Worm (Caenorhabditis elegans): Measurements from ENCODE around the gene R10E4.6.
A peak's percentile ranks its signal among the peaks of the same experiment; 100 is the strongest.

Gene R10E4.6

DNA sequence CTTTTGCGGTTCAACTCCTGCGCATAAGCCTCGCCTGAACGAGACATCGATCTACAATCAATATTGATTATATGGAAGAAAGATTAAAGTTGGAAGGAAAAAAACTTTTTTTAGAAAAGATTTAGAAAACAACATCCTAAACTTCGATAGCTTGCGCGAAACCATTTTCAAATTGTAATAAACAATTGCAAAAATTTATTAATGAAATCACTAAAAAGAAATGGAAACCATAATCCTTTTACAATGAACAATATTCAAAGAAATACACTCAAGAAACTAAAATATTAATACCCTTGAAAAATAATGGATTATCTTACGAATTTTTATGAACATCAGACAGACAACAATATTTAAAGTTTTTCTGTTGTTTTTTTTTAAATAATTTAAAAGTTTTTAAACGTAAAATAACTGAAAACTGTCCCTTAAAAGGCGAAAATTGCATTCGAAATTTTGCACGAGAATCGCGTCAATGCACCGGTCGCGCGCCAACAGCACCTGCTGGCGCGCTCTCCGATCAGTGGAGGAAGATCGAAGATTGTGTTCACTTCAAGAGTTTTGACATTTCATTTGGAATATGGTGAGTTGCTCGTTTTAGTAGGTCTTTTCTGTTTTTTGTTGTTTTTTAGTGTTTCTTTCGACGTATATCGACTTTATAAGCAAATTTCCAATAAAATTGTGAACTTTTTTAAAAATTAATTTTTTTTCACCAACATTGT lies 23.8 kb upstream of the R10E4.6 start, which contains the start of the genes sftb-1 and R10E4.1 (continued):
- TF ChIP-seq F23B12.7 (tag; optimal IDR thresholded peaks at IDR 0.05; ENCODE audit: insufficient read depth) (peak; percentile 27), xnd-1 (tag; optimal IDR thresholded peaks at IDR 0.05) (no peak), somi-1 (GFP tag; optimal IDR thresholded peaks at IDR 0.05) (no peak), hlh-26 (GFP tag; conservative IDR thresholded peaks at IDR 0.05) (no peak), ztf-28 (GFP tag; IDR thresholded peaks at IDR 0.05) (no peak), F22D6.2 (tag; optimal IDR thresholded peaks at IDR 0.05) (no peak), ceh-58 (GFP tag; IDR thresholded peaks at IDR 0.05) (no peak), ccch-3 (GFP tag; optimal IDR thresholded peaks at IDR 0.05) (no peak), egl-18 (GFP tag; IDR thresholded peaks at IDR 0.05) (no peak), T07F8.4 (tag; optimal IDR thresholded peaks at IDR 0.05) (no peak), K12H6.12 (tag; optimal IDR thresholded peaks at IDR 0.05) (no peak), Y53G8AR.9 (GFP tag; conservative IDR thresholded peaks at IDR 0.05) (no peak), athp-1 (tag; optimal IDR thresholded peaks at IDR 0.05) (no peak), attf-5 (GFP tag; optimal IDR thresholded peaks at IDR 0.05) (peak; percentile 36), Y95B8A.8 (GFP tag; IDR thresholded peaks at IDR 0.05) (no peak), mxl-1 (tag; optimal IDR thresholded peaks at IDR 0.05) (no peak), B0336.3 (GFP tag; IDR thresholded peaks at IDR 0.05) (peak; percentile 41; the same call in 1 of the 2 replicates), unc-62 (GFP tag; optimal IDR thresholded peaks at IDR 0.05) (no peak), nhr-90 (tag; optimal IDR thresholded peaks at IDR 0.05) (no peak), pha-4 (tag; optimal IDR thresholded peaks at IDR 0.05) (no peak), mcd-1 (GFP tag; IDR thresholded peaks at IDR 0.05) (peak; percentile 75), Y53F4B.3 (GFP tag; IDR thresholded peaks at IDR 0.05) (no peak), ets-4 (GFP tag; optimal IDR thresholded peaks at IDR 0.05) (no peak), mel-28 (tag; optimal IDR thresholded peaks at IDR 0.05; ENCODE audit: borderline replicate concordance) (no peak), lsy-27 (tag; optimal IDR thresholded peaks at IDR 0.05; ENCODE audit: borderline replicate concordance, insufficient read depth) (peak; percentile 5), hrde-1 (tag; optimal IDR thresholded peaks at IDR 0.05; ENCODE audit: borderline replicate concordance) (no peak), ZK185.1 (tag; optimal IDR thresholded peaks at IDR 0.05; ENCODE audit: poor library complexity, severe bottlenecking) (no peak), madf-6 (GFP tag; IDR thresholded peaks at IDR 0.05) (peak; percentile 63), ztf-3 (GFP tag; optimal IDR thresholded peaks at IDR 0.05) (no peak), rpc-1 (optimal IDR thresholded peaks at IDR 0.05) (no peak), rpc-1 (tag; optimal IDR thresholded peaks at IDR 0.05) (no peak), Y67H2A.10 (GFP tag; conservative IDR thresholded peaks at IDR 0.05) (no peak), snpc-4 (GFP tag; optimal IDR thresholded peaks at IDR 0.05) (peak; percentile 14), snpc-4 (tag; optimal IDR thresholded peaks at IDR 0.05) (peak in 3 of 4 experiments; percentile 24 to 40 (median 37)), akir-1 (GFP tag; optimal IDR thresholded peaks at IDR 0.05) (no peak), lin-26 (GFP tag; IDR thresholded peaks at IDR 0.05) (no peak), atf-7 (tag; optimal IDR thresholded peaks at IDR 0.05) (no peak), C17E4.6 (GFP tag; IDR thresholded peaks at IDR 0.05) (no peak), snpc-3.4 (tag; optimal IDR thresholded peaks at IDR 0.05) (no peak), sptf-2 (GFP tag; optimal IDR thresholded peaks at IDR 0.05) (no peak), egl-44 (GFP tag; IDR thresholded peaks at IDR 0.05) (no peak), F57C9.4 (tag; optimal IDR thresholded peaks at IDR 0.05) (no peak), B0261.1 (tag; optimal IDR thresholded peaks at IDR 0.05) (no peak), F39B2.1 (GFP tag; IDR thresholded peaks at IDR 0.05) (no peak), hlh-12 (tag; optimal IDR thresholded peaks at IDR 0.05) (no peak), fkh-3 (tag; optimal IDR thresholded peaks at IDR 0.05) (no peak), sdz-38 (tag; optimal IDR thresholded peaks at IDR 0.05) (no peak), cebp-1 (GFP tag; IDR thresholded peaks at IDR 0.05) (no peak), cebp-1 (tag; optimal IDR thresholded peaks at IDR 0.05) (peak; percentile 61)

All from whole organism, young adult.